Worm (Caenorhabditis elegans) whole organism, L3 larva: ENCODE data around the gene F22E5.11.
"Not testable (repeated sequence)": the region's sequence is repeated elsewhere in the genome, so short reads cannot be mapped to it uniquely, and the experiment has no call there.

Experiments used
- elt-2 ChIP-seq: sonication (generic microtip); optimal IDR thresholded peaks from 2 replicates; lab custom pipeline; 2016; ENCODE audit warnings: missing genetic modification reagents, mild to moderate bottlenecking, missing genetic modification characterization, missing compliant biosample characterization
- fos-1 ChIP-seq: fragments of 150-350 bp; optimal IDR thresholded peaks from 2 replicates; lab custom pipeline; 2014; ENCODE audit warnings: missing biosample characterization, missing genetic modification characterization
- nhr-11 ChIP-seq: fragments of 150-350 bp; optimal IDR thresholded peaks from 2 replicates; lab custom pipeline; 2014; ENCODE audit warnings: missing biosample characterization, missing genetic modification characterization
- ztf-11 ChIP-seq: fragments of 150-350 bp; optimal IDR thresholded peaks from 2 replicates; lab custom pipeline; 2014; ENCODE audit warnings: missing biosample characterization, missing genetic modification characterization

ce11 chrII:2672320-2672719, 27.9 kb upstream of the F22E5.11 start, which contains the start of gene sri-57:
- TF ChIP-seq nhr-11 (tag; lab: Kevin White, UChicago); elt-2 (tag; lab: Kevin White, UChicago); fos-1; ztf-11 (tag; lab: Kevin White, UChicago): not testable (repeated sequence)
